Worm (Caenorhabditis elegans) whole organism, L1 larva: Measurements from ENCODE around the gene Y38F1A.8.

ENCODE experiments used
- ceh-82 ChIP-seq, 3 experiments: fragments of 150-350 bp in 1 of 3; sonication (generic microtip) in 2 of 3; optimal IDR thresholded peaks; 2 replicates each; lab custom pipeline; 2014 to 2017; ENCODE audit warnings: missing biosample characterization in 3 of 3, missing genetic modification characterization in 3 of 3
- dpl-1 ChIP-seq, 3 experiments: fragments of 150-350 bp in 2 of 3; sonication (generic microtip) in 1 of 3; optimal IDR thresholded peaks; 2 replicates each; lab custom pipeline; 2014 to 2017; ENCODE audit warnings: missing biosample characterization in 3 of 3, missing genetic modification characterization in 3 of 3, missing genetic modification reagents in 3 of 3
- grh-1 ChIP-seq: fragments of 200-800 bp; sonication (Bioruptor generic); IDR thresholded peaks from 2 replicates; pipeline ENCODE4 v1.3.6; 2022; ENCODE audit warnings: missing genetic modification reagents, missing genetic modification characterization, missing compliant biosample characterization
- lin-13 ChIP-seq: fragments of 150-350 bp; optimal IDR thresholded peaks from 2 replicates; lab custom pipeline; 2014; ENCODE audit warnings: missing biosample characterization, missing genetic modification reagents, missing genetic modification characterization
- nhr-237 ChIP-seq: fragments of 150-350 bp; optimal IDR thresholded peaks from 2 replicates; lab custom pipeline; 2014; ENCODE audit warnings: missing biosample characterization, missing genetic modification characterization
- nhr-28 ChIP-seq: fragments of 150-350 bp; optimal IDR thresholded peaks from 2 replicates; lab custom pipeline; 2014; ENCODE audit warnings: missing biosample characterization, missing genetic modification characterization
- nhr-47 ChIP-seq: sonication (generic microtip); optimal IDR thresholded peaks from 2 replicates; lab custom pipeline; 2016; ENCODE audit warnings: mild to moderate bottlenecking, missing genetic modification characterization, moderate library complexity, missing compliant biosample characterization

DNA sequence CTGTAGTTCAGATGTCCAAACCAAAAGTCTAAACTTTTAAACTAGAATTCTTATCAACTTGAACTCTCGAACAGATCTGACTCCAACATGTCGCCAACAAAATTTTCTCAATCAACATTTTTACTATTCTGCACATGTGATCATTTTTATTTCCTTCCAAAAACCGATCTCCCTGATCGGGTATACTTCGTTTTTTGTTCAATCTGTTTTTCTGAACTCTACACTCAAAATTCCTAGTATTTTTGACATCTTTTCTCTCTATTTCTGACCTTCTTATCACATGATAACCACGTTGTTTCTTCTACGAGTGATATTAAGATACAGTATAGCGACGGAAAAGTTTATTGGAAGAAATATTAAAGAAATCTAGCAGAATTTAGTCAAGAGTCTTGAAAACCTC, 5.6 kb upstream of the Y38F1A.8 start:
- TF ChIP-seq grh-1 (GFP tag; lab: Robert Waterston, UW) = no peak
- TF ChIP-seq lin-13 (GFP tag; lab: Kevin White, UChicago) = no peak
- TF ChIP-seq ceh-82 (tag; optimal IDR thresholded peaks at IDR 0.05; lab: Kevin White, UChicago) = no peak
- no peak for TF ChIP-seq nhr-28 (tag; lab: Kevin White, UChicago)
- TF ChIP-seq nhr-47 (tag; lab: Kevin White, UChicago) = no peak
- TF ChIP-seq nhr-237 = no peak
- peak in 1 of 3 experiments; percentile 22 for TF ChIP-seq dpl-1 (GFP tag; optimal IDR thresholded peaks at IDR 0.05; lab: Kevin White, UChicago)
